Worm (Caenorhabditis elegans): ENCODE results near the gene T27D12.1.
A peak's percentile ranks its signal among the peaks of the same experiment; 100 is the strongest.

T27D12.1 gene

ce11 chrII:11887724-11888123 is 45.3 kb downstream of the T27D12.1 start:
- no peak for TF ChIP-seq B0035.1 (tag; optimal IDR thresholded peaks at IDR 0.05)
- no peak for TF ChIP-seq F33H1.4 (GFP tag; IDR thresholded peaks at IDR 0.05)
- TF ChIP-seq tbp1 (GFP tag; optimal IDR thresholded peaks at IDR 0.05), result no peak
- TF ChIP-seq bed-2 (GFP tag; IDR thresholded peaks at IDR 0.05), result no peak
- no peak for TF ChIP-seq madf-8 (GFP tag; conservative IDR thresholded peaks at IDR 0.05)
- no peak for TF ChIP-seq efl-1 (GFP tag; optimal IDR thresholded peaks at IDR 0.05)

ce11 chrII:11888150-11888549 is 45.7 kb downstream of the T27D12.1 start:
- TF ChIP-seq B0261.1 (tag; optimal IDR thresholded peaks at IDR 0.05), result no peak
- TF ChIP-seq F23B12.7 (tag; optimal IDR thresholded peaks at IDR 0.05; ENCODE audit: insufficient read depth), result no peak
- TF ChIP-seq F37B4.10 (GFP tag; IDR thresholded peaks at IDR 0.05), result no peak
- no peak for TF ChIP-seq let-526 (GFP tag; IDR thresholded peaks at IDR 0.05)
- TF ChIP-seq nfyb-1 (GFP tag; IDR thresholded peaks at IDR 0.05), result no peak
- TF ChIP-seq B0336.3 (GFP tag; IDR thresholded peaks at IDR 0.05), result no peak
- TF ChIP-seq ztf-22 (GFP tag; optimal IDR thresholded peaks at IDR 0.05), result no peak
- TF ChIP-seq snpc-1.3 (tag; optimal IDR thresholded peaks at IDR 0.05; ENCODE audit: insufficient read depth), result no peak
- no peak for TF ChIP-seq F52B5.7 (tag; optimal IDR thresholded peaks at IDR 0.05)
- TF ChIP-seq F57A8.1 (GFP tag; optimal IDR thresholded peaks at IDR 0.05), result no peak
- TF ChIP-seq fkh-3 (tag; optimal IDR thresholded peaks at IDR 0.05), result no peak
- TF ChIP-seq madf-10 (tag; optimal IDR thresholded peaks at IDR 0.05), result no peak
- TF ChIP-seq Y53G8AR.9 (GFP tag; conservative IDR thresholded peaks at IDR 0.05), result no peak

- TF ChIP-seq egl-44 (GFP tag; IDR thresholded peaks at IDR 0.05) (no peak), attf-3 (GFP tag; conservative IDR thresholded peaks at IDR 0.05) (no peak), B0336.3 (GFP tag; IDR thresholded peaks at IDR 0.05) (no peak), ceh-100 (GFP tag; IDR thresholded peaks at IDR 0.05) (no peak), lir-1 (GFP tag; conservative IDR thresholded peaks at IDR 0.05) (no peak), F55B11.4 (tag; optimal IDR thresholded peaks at IDR 0.05; ENCODE audit: borderline replicate concordance, insufficient read depth) (no peak), fkh-3 (tag; optimal IDR thresholded peaks at IDR 0.05) (no peak), snpc-3.4 (tag; optimal IDR thresholded peaks at IDR 0.05) (no peak), snpc-4 (GFP tag; optimal IDR thresholded peaks at IDR 0.05) (no peak), snpc-4 (tag; optimal IDR thresholded peaks at IDR 0.05) (no peak), ccch-3 (GFP tag; optimal IDR thresholded peaks at IDR 0.05) (no peak), lin-54 (GFP tag; optimal IDR thresholded peaks at IDR 0.05) (no peak), snpc-1.1 (tag; optimal IDR thresholded peaks at IDR 0.05; ENCODE audit: insufficient read depth) (no peak), cebp-1 (GFP tag; IDR thresholded peaks at IDR 0.05) (no peak), cebp-1 (tag; optimal IDR thresholded peaks at IDR 0.05) (no peak), athp-1 (tag; optimal IDR thresholded peaks at IDR 0.05) (no peak), ceh-27 (GFP tag; optimal IDR thresholded peaks at IDR 0.05) (no peak), ztf-25 (GFP tag; IDR thresholded peaks at IDR 0.05) (0 out of 2 replicates have a peak, but pooled peaks have one; percentile 37), lin-26 (GFP tag; IDR thresholded peaks at IDR 0.05) (peak; percentile 65), T26A5.8 (tag; optimal IDR thresholded peaks at IDR 0.05) (no peak), egl-18 (GFP tag; IDR thresholded peaks at IDR 0.05) (no peak), ztf-28 (GFP tag; IDR thresholded peaks at IDR 0.05) (no peak), hmg-1.2 (GFP tag; IDR thresholded peaks at IDR 0.05) (peak; percentile 51; the same call in 1 of the 2 replicates), nfya-2 (GFP tag; IDR thresholded peaks at IDR 0.05) (no peak), zfh-2 (GFP tag; conservative IDR thresholded peaks at IDR 0.05) (peak; percentile 57), D2030.7 (GFP tag; IDR thresholded peaks at IDR 0.05) (no peak), gei-17 (GFP tag; optimal IDR thresholded peaks at IDR 0.05) (no peak), tbx-9 (tag; optimal IDR thresholded peaks at IDR 0.05; ENCODE audit: borderline replicate concordance) (no peak), lag-1 (GFP tag; IDR thresholded peaks at IDR 0.05) (no peak)
These were observed 47.1 kb downstream of the T27D12.1 start for ce11 chrII:11889420-11890075.
